Fruit fly (Drosophila melanogaster) whole organism: ENCODE data around the gene CG7298.

Source experiments
- CG8478 ChIP-seq: fragments of >200 bp; optimal IDR thresholded peaks from 2 replicates; lab custom pipeline; 2018; ENCODE audit warnings: inconsistent platforms
- Dll ChIP-seq: fragments of >200 bp; optimal IDR thresholded peaks from 2 replicates; lab custom pipeline; 2017
- EcR ChIP-seq, 2 experiments: fragments of >200 bp; optimal IDR thresholded peaks; 2 replicates each; lab custom pipeline; 2017; ENCODE audit warnings: missing biosample characterization in 2 of 2, missing genetic modification characterization in 2 of 2, missing genetic modification reagents in 2 of 2
- pan ChIP-seq: fragments of >200 bp; optimal IDR thresholded peaks from 2 replicates; lab custom pipeline; 2017
- psq ChIP-seq: fragments of >200 bp; optimal IDR thresholded peaks from 2 replicates; lab custom pipeline; 2017
- usp ChIP-seq: fragments of >200 bp; optimal IDR thresholded peaks from 2 replicates; lab custom pipeline; 2017; ENCODE audit warnings: missing biosample characterization, missing genetic modification characterization, mixed read lengths

DNA sequence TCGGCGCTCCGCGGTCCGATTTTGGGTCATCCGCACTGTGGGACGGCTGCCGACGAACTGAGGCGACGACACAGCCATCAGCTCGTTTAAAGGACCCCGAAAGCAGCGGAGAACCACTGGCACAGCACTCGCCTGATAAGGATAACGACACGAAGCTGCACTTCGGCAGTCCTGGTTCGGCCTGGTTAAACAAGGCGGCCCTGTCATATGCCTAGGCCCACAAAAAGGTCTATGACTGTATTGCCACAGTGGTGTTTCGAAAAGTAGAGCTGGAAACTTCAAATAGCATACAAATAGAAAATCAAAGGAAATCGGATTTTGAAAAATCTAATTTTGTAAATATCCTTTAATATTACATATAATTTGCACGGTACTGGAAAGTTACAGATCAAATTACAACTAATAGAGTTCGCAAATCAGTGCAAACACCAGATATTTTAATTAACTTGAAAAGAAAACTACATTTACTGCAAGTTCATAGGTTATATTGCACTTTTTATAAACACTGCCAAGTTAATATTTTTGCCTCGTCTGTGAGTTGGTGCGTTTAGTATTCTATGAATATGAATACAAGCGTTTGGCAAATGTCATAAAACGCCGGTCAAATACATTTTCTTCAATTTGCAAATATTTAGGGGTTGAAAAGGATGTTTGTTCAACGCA lies 18.1 kb downstream of the CG7298 start:
- TF ChIP-seq usp (GFP tag; lab: Kevin White, UChicago) (no peak), EcR (GFP tag; optimal IDR thresholded peaks at IDR 0.05; lab: Kevin White, UChicago) (no peak), pan (lab: Kevin White, UChicago) (no peak), psq (lab: Kevin White, UChicago) (no peak), Dll (lab: Kevin White, UChicago) (no peak), CG8478 (lab: Kevin White, UChicago) (no peak)
